Worm (Caenorhabditis elegans) whole organism, young adult: ENCODE data around the gene C27A7.5.

Experiments
- F37B4.10 ChIP-seq: fragments of 200-800 bp; sonication (Bioruptor generic); IDR thresholded peaks from 2 replicates; pipeline ENCODE4 v1.3.6; 2022; ENCODE audit warnings: missing genetic modification characterization, missing compliant biosample characterization
- F52B5.7 ChIP-seq: sonication (generic microtip); optimal IDR thresholded peaks from 2 replicates; lab custom pipeline; 2016; ENCODE audit warnings: mild to moderate bottlenecking, missing genetic modification characterization, missing compliant biosample characterization
- Y53F4B.3 ChIP-seq: fragments of 200-800 bp; sonication (Bioruptor generic); IDR thresholded peaks from 2 replicates; pipeline ENCODE4 v1.3.6; 2022; ENCODE audit warnings: missing genetic modification reagents, missing genetic modification characterization, missing compliant biosample characterization
- Y79H2A.3 ChIP-seq: fragments of 200-800 bp; sonication (Bioruptor generic); conservative IDR thresholded peaks from 2 replicates; pipeline ENCODE4 v1.3.6; 2022; ENCODE audit warnings: missing genetic modification reagents, missing genetic modification characterization, missing compliant biosample characterization
- Y95B8A.8 ChIP-seq: fragments of 200-800 bp; sonication (Bioruptor generic); IDR thresholded peaks from 2 replicates; pipeline ENCODE4 v1.3.6; 2022; ENCODE audit warnings: missing genetic modification reagents, missing genetic modification characterization, missing compliant biosample characterization
- akir-1 ChIP-seq: fragments of 200-800 bp; sonication (Bioruptor generic); optimal IDR thresholded peaks from 2 replicates; lab custom pipeline; 2018; ENCODE audit warnings: mild to moderate bottlenecking, missing genetic modification characterization, moderate library complexity, missing compliant biosample characterization
- aptf-2 ChIP-seq: fragments of 200-800 bp; sonication (Bioruptor generic); conservative IDR thresholded peaks from 2 replicates; pipeline ENCODE4 v1.3.6; 2022; ENCODE audit warnings: missing genetic modification reagents, missing genetic modification characterization, missing compliant biosample characterization
- atf-7 ChIP-seq: sonication (generic microtip); optimal IDR thresholded peaks from 2 replicates; lab custom pipeline; 2017; ENCODE audit warnings: mild to moderate bottlenecking, missing genetic modification characterization, missing compliant biosample characterization
- bed-2 ChIP-seq: fragments of 200-800 bp; sonication (Bioruptor generic); IDR thresholded peaks from 2 replicates; pipeline ENCODE4 v1.3.6; 2022; ENCODE audit warnings: missing genetic modification reagents, missing genetic modification characterization, missing compliant biosample characterization
- cebp-1 ChIP-seq, 2 experiments: fragments of 200-800 bp in 1 of 2; sonication (Bioruptor generic) in 1 of 2; sonication (generic microtip) in 1 of 2; IDR thresholded peaks in 1 of 2; optimal IDR thresholded peaks in 1 of 2; 2 replicates each; pipeline versions ENCODE4 v1.3.6 to Lab custom; 2017 to 2022; ENCODE audit warnings: missing compliant biosample characterization in 2 of 2, missing genetic modification characterization in 2 of 2, mild to moderate bottlenecking in 1 of 2, missing genetic modification reagents in 1 of 2, moderate library complexity in 1 of 2
- ceh-100 ChIP-seq: fragments of 200-800 bp; sonication (Bioruptor generic); IDR thresholded peaks from 2 replicates; pipeline ENCODE4 v1.3.6; 2022; ENCODE audit warnings: missing genetic modification reagents, missing genetic modification characterization, missing compliant biosample characterization
- ceh-27 ChIP-seq: fragments of 200-800 bp; sonication (Bioruptor generic); optimal IDR thresholded peaks from 2 replicates; lab custom pipeline; 2018; ENCODE audit warnings: mild to moderate bottlenecking, missing genetic modification characterization, moderate library complexity, missing compliant biosample characterization
- ceh-40 ChIP-seq: fragments of 200-800 bp; sonication (Bioruptor generic); IDR thresholded peaks from 2 replicates; pipeline ENCODE4 v1.3.6; 2022; ENCODE audit warnings: missing genetic modification characterization, missing compliant biosample characterization
- ceh-79 ChIP-seq: sonication (generic microtip); optimal IDR thresholded peaks from 2 replicates; lab custom pipeline; 2017; ENCODE audit warnings: mild to moderate bottlenecking, missing genetic modification characterization, missing compliant biosample characterization
- egrh-3 ChIP-seq: fragments of 200-800 bp; sonication (Bioruptor generic); IDR thresholded peaks from 2 replicates; pipeline ENCODE4 v1.3.6; 2022; ENCODE audit warnings: missing genetic modification reagents, missing genetic modification characterization, missing compliant biosample characterization
- ets-4 ChIP-seq: fragments of 200-800 bp; sonication (Bioruptor generic); optimal IDR thresholded peaks from 2 replicates; lab custom pipeline; 2018; ENCODE audit warnings: mild to moderate bottlenecking, missing genetic modification characterization, missing compliant biosample characterization
- hmg-20 ChIP-seq: fragments of 200-800 bp; sonication (Bioruptor generic); IDR thresholded peaks from 2 replicates; pipeline ENCODE4 v1.3.6; 2022; ENCODE audit warnings: missing genetic modification reagents, missing genetic modification characterization, missing compliant biosample characterization
- lin-26 ChIP-seq: fragments of 200-800 bp; sonication (Bioruptor generic); IDR thresholded peaks from 2 replicates; pipeline ENCODE4 v1.3.6; 2022; ENCODE audit warnings: missing genetic modification reagents, missing genetic modification characterization, missing compliant biosample characterization
- lin-35 ChIP-seq, 3 experiments: fragments of 150-350 bp in 2 of 3; sonication (generic microtip) in 1 of 3; optimal IDR thresholded peaks; 2 replicates each; lab custom pipeline; 2014 to 2018; ENCODE audit warnings: missing biosample characterization in 3 of 3, missing genetic modification characterization in 3 of 3, missing genetic modification reagents in 3 of 3
- lin-40 ChIP-seq: sonication (generic microtip); optimal IDR thresholded peaks from 2 replicates; lab custom pipeline; 2016; ENCODE audit warnings: missing genetic modification characterization, mild to moderate bottlenecking, missing compliant biosample characterization, missing genotype, missing genetic modification reagents
- lsl-1 ChIP-seq: fragments of 200-800 bp; sonication (Bioruptor generic); optimal IDR thresholded peaks from 2 replicates; lab custom pipeline; 2018; ENCODE audit warnings: mild to moderate bottlenecking, missing genetic modification characterization, moderate library complexity, missing compliant biosample characterization
- madf-3 ChIP-seq: fragments of 200-800 bp; sonication (Bioruptor generic); IDR thresholded peaks from 2 replicates; pipeline ENCODE4 v1.3.6; 2022; ENCODE audit warnings: missing genetic modification reagents, missing genetic modification characterization, missing compliant biosample characterization
- madf-8 ChIP-seq: fragments of 200-800 bp; sonication (Bioruptor generic); conservative IDR thresholded peaks from 2 replicates; pipeline ENCODE4 v1.3.6; 2022; ENCODE audit warnings: missing genetic modification reagents, missing genetic modification characterization, missing compliant biosample characterization
- mes-4 ChIP-seq: sonication (generic microtip); optimal IDR thresholded peaks from 2 replicates; lab custom pipeline; 2016; ENCODE audit warnings: missing genotype, missing genetic modification characterization, missing compliant biosample characterization
- nfya-2 ChIP-seq: fragments of 200-800 bp; sonication (Bioruptor generic); IDR thresholded peaks from 2 replicates; pipeline ENCODE4 v1.3.6; 2022; ENCODE audit warnings: missing genetic modification reagents, missing genetic modification characterization, missing compliant biosample characterization
- nfyb-1 ChIP-seq: fragments of 200-800 bp; sonication (Bioruptor generic); IDR thresholded peaks from 2 replicates; pipeline ENCODE4 v1.3.6; 2022; ENCODE audit warnings: missing genetic modification reagents, missing genetic modification characterization, missing compliant biosample characterization
- nhr-179 ChIP-seq: sonication (generic microtip); optimal IDR thresholded peaks from 2 replicates; lab custom pipeline; 2016; ENCODE audit warnings: mild to moderate bottlenecking, missing genetic modification characterization, missing compliant biosample characterization
- pbrm-1 ChIP-seq: fragments of 200-800 bp; sonication (Bioruptor generic); IDR thresholded peaks from 2 replicates; pipeline ENCODE4 v1.3.6; 2022; ENCODE audit warnings: missing genetic modification reagents, missing genetic modification characterization, missing compliant biosample characterization
- pha-4 ChIP-seq: fragments of 150-350 bp; sonication (generic microtip); optimal IDR thresholded peaks from 2 replicates; lab custom pipeline; 2014; ENCODE audit warnings: missing biosample characterization, missing genetic modification reagents, missing genetic modification characterization
- snpc-1.3 ChIP-seq: sonication (generic microtip); optimal IDR thresholded peaks from 2 replicates; lab custom pipeline; 2017; ENCODE audit warnings: missing genetic modification characterization, mild to moderate bottlenecking, missing compliant biosample characterization, antibody characterized with exemption, moderate library complexity, missing genotype, missing genetic modification reagents; ENCODE audit not compliant: insufficient read depth
- sptf-2 ChIP-seq: fragments of 200-800 bp; sonication (Bioruptor generic); optimal IDR thresholded peaks from 2 replicates; lab custom pipeline; 2018; ENCODE audit warnings: mild to moderate bottlenecking, missing genetic modification characterization, missing compliant biosample characterization
- zfh-2 ChIP-seq: fragments of 200-800 bp; sonication (Bioruptor generic); conservative IDR thresholded peaks from 2 replicates; pipeline ENCODE4 v1.3.6; 2022; ENCODE audit warnings: missing genetic modification reagents, missing genetic modification characterization, missing compliant biosample characterization
- zim-3 ChIP-seq: sonication (generic microtip); optimal IDR thresholded peaks from 2 replicates; lab custom pipeline; 2017; ENCODE audit warnings: mild to moderate bottlenecking, missing genetic modification characterization, moderate library complexity, missing compliant biosample characterization
- ztf-26 ChIP-seq: sonication (generic microtip); optimal IDR thresholded peaks from 2 replicates; lab custom pipeline; 2017; ENCODE audit warnings: missing genetic modification characterization, missing compliant biosample characterization
- ztf-28 ChIP-seq: fragments of 200-800 bp; sonication (Bioruptor generic); IDR thresholded peaks from 2 replicates; pipeline ENCODE4 v1.3.6; 2022; ENCODE audit warnings: missing genetic modification reagents, missing genetic modification characterization, missing compliant biosample characterization
- ztf-6 ChIP-seq: fragments of 200-800 bp; sonication (Bioruptor generic); IDR thresholded peaks from 2 replicates; pipeline ENCODE4 v1.3.6; 2022; ENCODE audit warnings: missing genetic modification reagents, missing genetic modification characterization, missing compliant biosample characterization

C27A7.5 gene

ce11 chrV:12162220-12162619 is at the start of gene C27A7.5:
C27A7.5 (minus strand) TSS chrV:12162320.
- TF ChIP-seq ceh-27 (GFP tag; lab: Kevin White, UChicago) = no peak
- no peak for TF ChIP-seq ets-4 (GFP tag; lab: Kevin White, UChicago)
- no peak for TF ChIP-seq atf-7 (tag; lab: Kevin White, UChicago)
- no peak for TF ChIP-seq madf-3 (GFP tag; lab: Robert Waterston, UW)
- no peak for TF ChIP-seq lin-35 (GFP tag; optimal IDR thresholded peaks at IDR 0.05; lab: Kevin White, UChicago)
- no peak for TF ChIP-seq sptf-2 (GFP tag; lab: Kevin White, UChicago)
- no peak for TF ChIP-seq bed-2 (GFP tag; lab: Robert Waterston, UW)
- TF ChIP-seq akir-1 (GFP tag; lab: Kevin White, UChicago) = no peak
- no peak for TF ChIP-seq F52B5.7 (tag; lab: Kevin White, UChicago)
- no peak for TF ChIP-seq F37B4.10 (GFP tag; lab: Robert Waterston, UW)
- no peak for TF ChIP-seq cebp-1 (GFP tag; IDR thresholded peaks at IDR 0.05; lab: Robert Waterston, UW)
- TF ChIP-seq cebp-1 (tag; optimal IDR thresholded peaks at IDR 0.05; lab: Kevin White, UChicago) = no peak
- no peak for TF ChIP-seq nhr-179 (tag; lab: Kevin White, UChicago)
- no peak for TF ChIP-seq ztf-6
- no peak for TF ChIP-seq ceh-40 (GFP tag; lab: Robert Waterston, UW)
- no peak for TF ChIP-seq ztf-26
- TF ChIP-seq Y79H2A.3 (GFP tag; lab: Robert Waterston, UW) = no peak
- TF ChIP-seq ztf-28 (GFP tag; lab: Robert Waterston, UW) = no peak

ce11 chrV:12211090-12211489 is 49.0 kb upstream of the C27A7.5 start:
- TF ChIP-seq pha-4 (tag; lab: Kevin White, UChicago) (no peak), hmg-20 (GFP tag; lab: Robert Waterston, UW) (no peak), pbrm-1 (GFP tag; lab: Robert Waterston, UW) (no peak), lsl-1 (GFP tag; lab: Kevin White, UChicago) (no peak)

- TF ChIP-seq mes-4 (tag; lab: Kevin White, UChicago) (no peak), zfh-2 (no peak), Y53F4B.3 (GFP tag; lab: Robert Waterston, UW) (no peak), nfya-2 (GFP tag; lab: Robert Waterston, UW) (no peak), lin-26 (GFP tag; lab: Robert Waterston, UW) (no peak), bed-2 (GFP tag; lab: Robert Waterston, UW) (no peak), zim-3 (tag; lab: Kevin White, UChicago) (no peak), ceh-79 (tag; lab: Kevin White, UChicago) (no peak), ceh-100 (no peak), madf-8 (GFP tag; lab: Robert Waterston, UW) (no peak), egrh-3 (no peak), ztf-6 (no peak), lin-40 (tag; lab: Kevin White, UChicago) (no peak), aptf-2 (no peak), Y95B8A.8 (GFP tag; lab: Robert Waterston, UW) (no peak), snpc-1.3 (no peak), nfyb-1 (GFP tag; lab: Robert Waterston, UW) (no peak), pha-4 (tag; lab: Kevin White, UChicago) (no peak)
Observed at ce11 chrV:12209951-12210350, 47.8 kb upstream of the C27A7.5 start.
